Worm (Caenorhabditis elegans) whole organism, young adult: ENCODE data around the gene K11H12.9.

Experiments
- B0035.1 ChIP-seq: sonication (generic microtip); optimal IDR thresholded peaks from 2 replicates; lab custom pipeline; 2016; ENCODE audit warnings: missing genetic modification characterization, mild to moderate bottlenecking, missing compliant biosample characterization, missing genotype, missing genetic modification reagents
- F23B12.7 ChIP-seq: sonication (generic microtip); optimal IDR thresholded peaks from 2 replicates; lab custom pipeline; 2017; ENCODE audit warnings: missing genetic modification characterization, mild to moderate bottlenecking, missing compliant biosample characterization, antibody characterized with exemption, moderate library complexity; ENCODE audit not compliant: insufficient read depth
- F55B11.4 ChIP-seq: sonication (generic microtip); optimal IDR thresholded peaks from 2 replicates; lab custom pipeline; 2016; ENCODE audit warnings: missing compliant biosample characterization, missing genetic modification characterization, borderline replicate concordance; ENCODE audit not compliant: insufficient read depth
- T07F8.4 ChIP-seq: sonication (generic microtip); optimal IDR thresholded peaks from 2 replicates; lab custom pipeline; 2016; ENCODE audit warnings: mild to moderate bottlenecking, missing genetic modification characterization, moderate library complexity, missing compliant biosample characterization
- atf-7 ChIP-seq: sonication (generic microtip); optimal IDR thresholded peaks from 2 replicates; lab custom pipeline; 2017; ENCODE audit warnings: mild to moderate bottlenecking, missing genetic modification characterization, missing compliant biosample characterization
- gei-17 ChIP-seq: fragments of 200-800 bp; sonication (Bioruptor generic); optimal IDR thresholded peaks from 2 replicates; lab custom pipeline; 2018; ENCODE audit warnings: mild to moderate bottlenecking, missing genetic modification characterization, missing compliant biosample characterization
- hmg-20 ChIP-seq: fragments of 200-800 bp; sonication (Bioruptor generic); IDR thresholded peaks from 2 replicates; pipeline ENCODE4 v1.3.6; 2022; ENCODE audit warnings: missing genetic modification reagents, missing genetic modification characterization, missing compliant biosample characterization
- lin-35 ChIP-seq, 3 experiments: fragments of 150-350 bp in 2 of 3; sonication (generic microtip) in 1 of 3; optimal IDR thresholded peaks; 2 replicates each; lab custom pipeline; 2014 to 2018; ENCODE audit warnings: missing biosample characterization in 3 of 3, missing genetic modification characterization in 3 of 3, missing genetic modification reagents in 3 of 3
- nfya-1 ChIP-seq: sonication (generic microtip); optimal IDR thresholded peaks from 2 replicates; lab custom pipeline; 2017; ENCODE audit warnings: antibody characterized with exemption, missing compliant biosample characterization, missing genetic modification characterization, borderline replicate concordance; ENCODE audit not compliant: insufficient read depth

DNA sequence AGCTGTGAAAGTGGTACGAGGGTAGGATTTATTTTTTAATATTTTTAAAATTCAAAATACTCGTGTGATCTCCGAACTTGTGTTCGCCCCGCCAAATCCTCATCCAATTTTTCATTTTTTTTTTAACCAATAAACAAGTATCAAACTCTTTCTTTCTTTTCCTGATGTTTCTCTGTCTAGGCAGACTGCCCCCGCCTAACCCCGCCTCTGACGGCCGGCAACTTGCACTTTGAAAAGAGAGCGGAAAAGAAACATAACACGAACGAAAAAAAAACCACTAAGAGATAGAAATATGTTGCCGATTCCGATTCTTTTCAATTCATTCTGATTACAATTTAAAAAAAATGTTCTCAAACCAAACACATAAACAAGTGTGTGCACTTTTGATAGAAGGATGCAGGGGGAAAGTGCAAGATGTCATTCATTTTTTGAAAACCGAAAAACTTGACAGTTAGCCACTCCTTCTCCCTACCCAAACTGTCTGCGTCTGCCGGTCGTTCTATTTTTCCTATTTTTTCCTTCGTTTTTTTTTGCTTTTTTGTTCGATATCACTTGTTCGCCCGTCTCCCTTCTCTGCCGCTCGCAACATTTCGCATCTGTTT, 23.4 kb upstream of the K11H12.9 start:
- TF ChIP-seq gei-17 (GFP tag; lab: Kevin White, UChicago) (no peak), T07F8.4 (tag; lab: Kevin White, UChicago) (no peak), B0035.1 (no peak), atf-7 (tag; lab: Kevin White, UChicago) (no peak), nfya-1 (tag; lab: Kevin White, UChicago) (no peak), hmg-20 (no peak), lin-35 (GFP tag; optimal IDR thresholded peaks at IDR 0.05; lab: Kevin White, UChicago) (no peak), F55B11.4 (tag; lab: Kevin White, UChicago) (no peak), F23B12.7 (tag; lab: Kevin White, UChicago) (no peak)
